Worm (Caenorhabditis elegans): ENCODE data around the gene Y58A7A.4.
A peak's percentile ranks its signal among the peaks of the same experiment; 100 is the strongest.

- TF ChIP-seq lsy-2 (tag; optimal IDR thresholded peaks at IDR 0.05) (peak; percentile 79 to 93), nhr-237 (tag; optimal IDR thresholded peaks at IDR 0.05) (peak; percentile 61), F13H6.1 (tag; optimal IDR thresholded peaks at IDR 0.05) (peak; percentile 98), snpc-4 (tag; optimal IDR thresholded peaks at IDR 0.05) (peak; percentile 81), lin-13 (GFP tag; optimal IDR thresholded peaks at IDR 0.05) (peak; percentile 87), ama-1 (optimal IDR thresholded peaks at IDR 0.05) (peak; percentile 98), blmp-1 (tag; optimal IDR thresholded peaks at IDR 0.05; ENCODE audit: insufficient read depth) (peak; percentile 79)
These were observed 35.4 kb downstream of the Y58A7A.4 start, which contains the start of the genes pqn-51 and K11D12.14 for ce11 chrV:5049333-5049942.

All from whole organism, L2 larva.